Fruit fly (Drosophila melanogaster) whole organism, prepupa: ENCODE measurements around the gene RhoGAP68F.

ENCODE experiments used
- CG10669 ChIP-seq: fragments of 200-800 bp; sonication (Bioruptor generic); optimal IDR thresholded peaks from 3 replicates; lab custom pipeline; 2018; ENCODE audit warnings: missing biosample characterization, mild to moderate bottlenecking, missing genetic modification characterization, moderate library complexity
- CG11902 ChIP-seq: fragments of 200-800 bp; sonication (Bioruptor generic); optimal IDR thresholded peaks from 3 replicates; lab custom pipeline; 2016; ENCODE audit warnings: missing biosample characterization, missing genetic modification characterization
- CG15336 ChIP-seq: fragments of 200-800 bp; sonication (Bioruptor generic); IDR thresholded peaks from 2 replicates; pipeline ENCODE4 v1.3.6; 2022; ENCODE audit warnings: missing biosample characterization, missing genetic modification characterization
- CG1621 ChIP-seq: fragments of 200-800 bp; sonication (Bioruptor generic); optimal IDR thresholded peaks from 3 replicates; lab custom pipeline; 2018; ENCODE audit warnings: missing biosample characterization, mild to moderate bottlenecking, missing genetic modification characterization
- CG16779 ChIP-seq: fragments of 200-800 bp; sonication (Bioruptor generic); optimal IDR thresholded peaks from 3 replicates; lab custom pipeline; 2017; ENCODE audit warnings: missing biosample characterization, mild to moderate bottlenecking, missing genetic modification characterization
- CG3919 ChIP-seq: fragments of 200-800 bp; sonication (Bioruptor generic); optimal IDR thresholded peaks from 3 replicates; lab custom pipeline; 2016; ENCODE audit warnings: missing biosample characterization, missing genetic modification characterization
- CG4318 ChIP-seq: fragments of 200-800 bp; sonication (Bioruptor generic); optimal IDR thresholded peaks from 3 replicates; lab custom pipeline; 2017; ENCODE audit warnings: missing biosample characterization, mild to moderate bottlenecking, missing genetic modification characterization
- CG6163 ChIP-seq: fragments of 200-800 bp; sonication (Bioruptor generic); IDR thresholded peaks from 3 replicates; pipeline ENCODE4 v1.3.6; 2022; ENCODE audit warnings: missing biosample characterization, missing genetic modification characterization
- CG6276 ChIP-seq: fragments of 200-800 bp; sonication (Bioruptor generic); optimal IDR thresholded peaks from 2 replicates; lab custom pipeline; 2017; ENCODE audit warnings: missing biosample characterization, mild to moderate bottlenecking, missing genetic modification characterization
- CG6792 ChIP-seq: fragments of 200-800 bp; sonication (Bioruptor generic); optimal IDR thresholded peaks from 3 replicates; lab custom pipeline; 2016; ENCODE audit warnings: missing biosample characterization, missing genetic modification characterization
- CG6854 ChIP-seq: fragments of 200-800 bp; sonication (Bioruptor generic); optimal IDR thresholded peaks from 2 replicates; lab custom pipeline; 2017; ENCODE audit warnings: missing biosample characterization, mild to moderate bottlenecking, missing genetic modification characterization
- CG7368 ChIP-seq: fragments of 200-800 bp; sonication (Bioruptor generic); optimal IDR thresholded peaks from 3 replicates; lab custom pipeline; 2016; ENCODE audit warnings: missing biosample characterization, missing genetic modification characterization
- CG8119 ChIP-seq: fragments of 200-800 bp; sonication (Bioruptor generic); IDR thresholded peaks from 3 replicates; pipeline ENCODE4 v1.3.6; 2022; ENCODE audit warnings: missing biosample characterization, missing genetic modification characterization
- CG8632 ChIP-seq: fragments of 200-800 bp; sonication (Bioruptor generic); optimal IDR thresholded peaks from 3 replicates; lab custom pipeline; 2016; ENCODE audit warnings: missing biosample characterization, missing genetic modification characterization
- CG9139 ChIP-seq: fragments of 200-800 bp; sonication (Bioruptor generic); optimal IDR thresholded peaks from 3 replicates; lab custom pipeline; 2017; ENCODE audit warnings: missing biosample characterization, mild to moderate bottlenecking, missing genetic modification characterization
- Eip75B ChIP-seq: fragments of 200-800 bp; sonication (Bioruptor generic); optimal IDR thresholded peaks from 3 replicates; lab custom pipeline; 2016; ENCODE audit warnings: missing biosample characterization, missing genetic modification characterization
- Eip78C ChIP-seq: fragments of 200-800 bp; sonication (Bioruptor generic); peaks from one replicate; lab custom pipeline; 2016; ENCODE audit warnings: missing biosample characterization, missing genetic modification characterization
- Ets21C ChIP-seq: fragments of 200-800 bp; sonication (Bioruptor generic); optimal IDR thresholded peaks from 3 replicates; lab custom pipeline; 2016; ENCODE audit warnings: missing biosample characterization, missing genetic modification characterization
- Ets96B ChIP-seq: fragments of 200-800 bp; optimal IDR thresholded peaks from 2 replicates; lab custom pipeline; 2019; ENCODE audit warnings: missing biosample characterization, mild to moderate bottlenecking, missing genetic modification characterization, moderate library complexity
- Hr38 ChIP-seq: sonication (Bioruptor generic); optimal IDR thresholded peaks from 2 replicates; lab custom pipeline; 2016; ENCODE audit warnings: missing biosample characterization, missing genetic modification characterization
- Hr39 ChIP-seq: fragments of 200-800 bp; sonication (Bioruptor generic); optimal IDR thresholded peaks from 2 replicates; lab custom pipeline; 2016; ENCODE audit warnings: missing biosample characterization, missing genetic modification characterization
- Hr4 ChIP-seq: fragments of 200-800 bp; sonication (Bioruptor generic); optimal IDR thresholded peaks from 3 replicates; lab custom pipeline; 2016; ENCODE audit warnings: missing biosample characterization, missing genetic modification characterization
- Met ChIP-seq: fragments of 200-800 bp; sonication (Bioruptor generic); optimal IDR thresholded peaks from 3 replicates; lab custom pipeline; 2016; ENCODE audit warnings: missing biosample characterization, missing genetic modification characterization
- OdsH ChIP-seq: fragments of 200-800 bp; sonication (Bioruptor generic); optimal IDR thresholded peaks from 3 replicates; lab custom pipeline; 2016; ENCODE audit warnings: missing biosample characterization, missing genetic modification characterization
- Smox ChIP-seq: fragments of 200-800 bp; sonication (Bioruptor generic); optimal IDR thresholded peaks from 3 replicates; lab custom pipeline; 2016; ENCODE audit warnings: missing biosample characterization, missing genetic modification characterization
- Sox102F ChIP-seq: fragments of 200-800 bp; sonication (Bioruptor generic); optimal IDR thresholded peaks from 2 replicates; lab custom pipeline; 2016; ENCODE audit warnings: missing biosample characterization, mild to moderate bottlenecking, missing genetic modification characterization
- Sox14 ChIP-seq: fragments of 200-800 bp; sonication (Bioruptor generic); optimal IDR thresholded peaks from 3 replicates; lab custom pipeline; 2016; ENCODE audit warnings: missing biosample characterization, missing genetic modification characterization
- Sox15 ChIP-seq: fragments of 200-800 bp; sonication (Bioruptor generic); optimal IDR thresholded peaks from 3 replicates; lab custom pipeline; 2016; ENCODE audit warnings: missing biosample characterization, missing genetic modification characterization
- achi ChIP-seq: fragments of 200-800 bp; sonication (Bioruptor generic); optimal IDR thresholded peaks from 3 replicates; lab custom pipeline; 2016; ENCODE audit warnings: missing biosample characterization, missing genetic modification characterization
- acj6 ChIP-seq: fragments of 200-800 bp; sonication (Bioruptor generic); optimal IDR thresholded peaks from 3 replicates; lab custom pipeline; 2016; ENCODE audit warnings: missing biosample characterization, missing genetic modification characterization
- eg ChIP-seq: fragments of 200-800 bp; sonication (Bioruptor generic); IDR thresholded peaks from 3 replicates; pipeline ENCODE4 v1.3.6; 2022; ENCODE audit warnings: missing biosample characterization, missing genetic modification characterization
- esn ChIP-seq: fragments of 200-800 bp; sonication (Bioruptor generic); optimal IDR thresholded peaks from 2 replicates; lab custom pipeline; 2016; ENCODE audit warnings: missing biosample characterization, mild to moderate bottlenecking, missing genetic modification characterization, moderate library complexity
- fd85E ChIP-seq: fragments of 200-800 bp; sonication (Bioruptor generic); optimal IDR thresholded peaks from 3 replicates; lab custom pipeline; 2016; ENCODE audit warnings: missing biosample characterization, missing genetic modification characterization
- lz ChIP-seq: fragments of 200-800 bp; sonication (Bioruptor generic); optimal IDR thresholded peaks from 3 replicates; lab custom pipeline; 2016; ENCODE audit warnings: missing biosample characterization, missing genetic modification characterization
- net ChIP-seq: fragments of 200-800 bp; sonication (Bioruptor generic); optimal IDR thresholded peaks from 3 replicates; lab custom pipeline; 2016; ENCODE audit warnings: missing biosample characterization, missing genetic modification characterization
- salr ChIP-seq, 2 experiments: fragments of 200-800 bp; sonication (Bioruptor generic); optimal IDR thresholded peaks; 3 replicates each; lab custom pipeline; 2016 to 2018; ENCODE audit warnings: missing biosample characterization in 2 of 2, missing genetic modification characterization in 2 of 2, mild to moderate bottlenecking in 1 of 2
- spab ChIP-seq: fragments of 200-800 bp; sonication (Bioruptor generic); optimal IDR thresholded peaks from 2 replicates; lab custom pipeline; 2017; ENCODE audit warnings: missing biosample characterization, mild to moderate bottlenecking, missing genetic modification characterization, missing genetic modification reagents
- ss ChIP-seq, 2 experiments: fragments of 200-800 bp; sonication (Bioruptor generic); optimal IDR thresholded peaks; 2 replicates in 1 of 2; 3 replicates in 1 of 2; lab custom pipeline; 2017 to 2018; ENCODE audit warnings: mild to moderate bottlenecking in 2 of 2, missing biosample characterization in 2 of 2, missing genetic modification characterization in 2 of 2, moderate library complexity in 1 of 2
- svp ChIP-seq: fragments of 200-800 bp; sonication (Bioruptor generic); peaks from one replicate; lab custom pipeline; 2016; ENCODE audit warnings: missing biosample characterization, missing genetic modification characterization
- topi ChIP-seq: fragments of 200-800 bp; sonication (Bioruptor generic); optimal IDR thresholded peaks from 3 replicates; lab custom pipeline; 2016; ENCODE audit warnings: missing biosample characterization, missing genetic modification characterization
- vri ChIP-seq: fragments of 200-800 bp; sonication (Bioruptor generic); optimal IDR thresholded peaks from 3 replicates; lab custom pipeline; 2016; ENCODE audit warnings: missing biosample characterization, mild to moderate bottlenecking, missing genetic modification characterization

The RhoGAP68F gene

DNA sequence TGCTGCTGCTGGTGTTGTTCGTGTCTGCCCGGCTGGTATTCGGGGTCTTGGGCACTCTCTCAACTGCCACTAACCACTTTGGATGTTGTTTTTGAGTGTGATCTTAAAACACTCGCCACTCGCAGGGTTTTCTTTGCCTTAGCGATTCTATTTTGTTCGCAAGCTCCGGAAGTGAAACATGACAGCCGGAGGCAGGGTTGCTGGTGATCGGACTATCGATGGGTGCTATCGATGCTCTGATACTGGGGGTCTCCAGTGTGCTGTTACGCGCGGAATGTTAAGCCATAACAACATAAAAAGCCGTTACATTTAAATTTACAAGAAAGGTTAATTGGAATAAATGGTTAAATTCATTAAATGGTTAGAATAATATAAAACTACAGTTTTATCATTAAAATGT is 13.7 kb upstream of the RhoGAP68F start, which contains the start of gene yps (continued):
- TF ChIP-seq CG6854 (GFP tag; lab: Kevin White, UChicago) = peak; percentile 97
- peak; percentile 99 for TF ChIP-seq achi (GFP tag; lab: Kevin White, UChicago)
- peak; percentile 85 for TF ChIP-seq Smox (GFP tag; lab: Kevin White, UChicago)
- peak; percentile 94 for TF ChIP-seq esn (GFP tag; lab: Kevin White, UChicago)
- TF ChIP-seq Met (GFP tag; lab: Kevin White, UChicago) = peak; percentile 91
- peak; percentile 74 for TF ChIP-seq Hr39 (GFP tag; lab: Kevin White, UChicago)
- peak; percentile 89 for TF ChIP-seq fd85E (GFP tag; lab: Kevin White, UChicago)
- TF ChIP-seq CG8119 (GFP tag; lab: Robert Waterston, UW) = peak; percentile 26; the same call in 1 of the 3 replicates
- TF ChIP-seq svp = peak; percentile 87
- peak; percentile 89 for TF ChIP-seq eg
- peak; percentile 81 for TF ChIP-seq CG10669
- TF ChIP-seq lz (GFP tag; lab: Kevin White, UChicago) = peak; percentile 90
- peak; percentile 93 for TF ChIP-seq net
- TF ChIP-seq CG4318 (GFP tag; lab: Kevin White, UChicago) = no peak
- TF ChIP-seq Ets96B (tag; lab: Kevin White, UChicago) = peak; percentile 50
- peak in 1 of 2 experiments; percentile 90 for TF ChIP-seq salr (GFP tag; optimal IDR thresholded peaks at IDR 0.05; lab: Kevin White, UChicago)
- peak; percentile 93 for TF ChIP-seq CG6163
- TF ChIP-seq topi (GFP tag; lab: Kevin White, UChicago) = peak; percentile 90
- TF ChIP-seq CG16779 (tag; lab: Kevin White, UChicago) = peak; percentile 79
- TF ChIP-seq vri = peak; percentile 91
- TF ChIP-seq, all 60 proteins: peak for 51

- TF ChIP-seq CG9139 (no peak), CG6854 (GFP tag; lab: Kevin White, UChicago) (no peak), Ets21C (no peak), eg (no peak)
Measured at dm6 chr3L:12127294-12128029, 11.2 kb upstream of the RhoGAP68F start, which contains the start of the genes Ir68b and CG34241. Ir68b (minus strand) TSS chr3L:12127394. CG34241 (plus strand) TSS chr3L:12127979.

- TF ChIP-seq lz (GFP tag; lab: Kevin White, UChicago) (no peak), OdsH (GFP tag; lab: Kevin White, UChicago) (no peak), vri (no peak), svp (peak; percentile 91), Hr38 (GFP tag; lab: Kevin White, UChicago) (no peak), CG1621 (tag; lab: Kevin White, UChicago) (no peak), Sox14 (no peak), CG7368 (GFP tag; lab: Kevin White, UChicago) (no peak)
Measured at dm6 chr3L:12129111-12129510, 9.6 kb upstream of the RhoGAP68F start, which contains the start of gene Lsp2. Lsp2 (plus strand) TSS chr3L:12129393.

- TF ChIP-seq CG3919 (GFP tag; lab: Kevin White, UChicago) = peak; percentile 82
- peak; percentile 92 for TF ChIP-seq CG15336 (GFP tag; lab: Robert Waterston, UW)
- peak; percentile 9 for TF ChIP-seq Sox15
- TF ChIP-seq salr (GFP tag; optimal IDR thresholded peaks at IDR 0.05; lab: Kevin White, UChicago) = peak in 1 of 2 experiments; percentile 31
- no peak for TF ChIP-seq fd85E (GFP tag; lab: Kevin White, UChicago)
- TF ChIP-seq topi (GFP tag; lab: Kevin White, UChicago) = peak; percentile 56
- TF ChIP-seq CG8119 (GFP tag; lab: Robert Waterston, UW) = peak; percentile 86
- peak; percentile 58 for TF ChIP-seq CG4318 (GFP tag; lab: Kevin White, UChicago)
- no peak for TF ChIP-seq Met (GFP tag; lab: Kevin White, UChicago)
- TF ChIP-seq CG8632 = peak; percentile 77
- TF ChIP-seq CG9139 = peak; percentile 35
- TF ChIP-seq Eip78C (GFP tag; lab: Kevin White, UChicago) = peak; percentile 67
- TF ChIP-seq CG6792 = peak; percentile 59
- peak; percentile 65 for TF ChIP-seq lz (GFP tag; lab: Kevin White, UChicago)
- peak; percentile 63 for TF ChIP-seq spab (GFP tag; lab: Kevin White, UChicago)
- peak; percentile 93 for TF ChIP-seq eg
- TF ChIP-seq CG10669 = peak; percentile 69
- TF ChIP-seq Eip75B = no peak
- peak; percentile 33 for TF ChIP-seq Ets21C
- TF ChIP-seq CG11902 (GFP tag; lab: Kevin White, UChicago) = peak; percentile 49
- TF ChIP-seq acj6 = peak; percentile 74
- TF ChIP-seq CG6163 = peak; percentile 90
- peak; percentile 73 for TF ChIP-seq net
- TF ChIP-seq svp = peak; percentile 84
- TF ChIP-seq CG7368 (GFP tag; lab: Kevin White, UChicago) = peak; percentile 64
- TF ChIP-seq Hr4 = no peak
- peak in 1 of 2 experiments; percentile 51 for TF ChIP-seq ss (GFP tag; optimal IDR thresholded peaks at IDR 0.05; lab: Kevin White, UChicago)
- peak; percentile 77 for TF ChIP-seq achi (GFP tag; lab: Kevin White, UChicago)
- TF ChIP-seq esn (GFP tag; lab: Kevin White, UChicago) = peak; percentile 74
- TF ChIP-seq Sox102F = no peak
- peak; percentile 29 for TF ChIP-seq CG16779 (tag; lab: Kevin White, UChicago)
- TF ChIP-seq CG6276 (GFP tag; lab: Kevin White, UChicago) = peak; percentile 69
Measured at dm6 chr3L:12131918-12132317, 6.8 kb upstream of the RhoGAP68F start, which contains the start of gene DEF8. DEF8 (plus strand) TSS chr3L:12132146.
